Worm (Caenorhabditis elegans) whole organism, mixed stage, embryonic: ENCODE results near the gene pals-30.

ENCODE experiments used
- ces-1 ChIP-seq: fragments of 150-350 bp; optimal IDR thresholded peaks from 2 replicates; lab custom pipeline; 2014; ENCODE audit warnings: missing biosample characterization, missing genetic modification reagents, missing genetic modification characterization
- flh-1 ChIP-seq: fragments of 200-800 bp; sonication (Bioruptor generic); optimal IDR thresholded peaks from 2 replicates; lab custom pipeline; 2018; ENCODE audit warnings: mild to moderate bottlenecking, missing genetic modification characterization, moderate library complexity, missing compliant biosample characterization
- hlh-1 ChIP-seq: fragments of 150-350 bp; optimal IDR thresholded peaks from 2 replicates; lab custom pipeline; 2014; ENCODE audit warnings: missing biosample characterization, missing genetic modification reagents, missing genetic modification characterization
- lsy-2 ChIP-seq: fragments of 150-350 bp; optimal IDR thresholded peaks from 2 replicates; lab custom pipeline; 2014; ENCODE audit warnings: missing biosample characterization, missing genetic modification characterization
- nhr-12 ChIP-seq: fragments of 150-350 bp; optimal IDR thresholded peaks from 2 replicates; lab custom pipeline; 2014; ENCODE audit warnings: missing biosample characterization, missing genetic modification characterization
- snpc-4 ChIP-seq: fragments of 150-350 bp; optimal IDR thresholded peaks from 2 replicates; lab custom pipeline; 2014; ENCODE audit warnings: missing biosample characterization, missing genetic modification characterization
- tbx-8 ChIP-seq: fragments of 200-800 bp; sonication (Bioruptor generic); optimal IDR thresholded peaks from 2 replicates; lab custom pipeline; 2018; ENCODE audit warnings: mild to moderate bottlenecking, missing genetic modification characterization, moderate library complexity, missing compliant biosample characterization
- unc-62 ChIP-seq: fragments of 150-350 bp; optimal IDR thresholded peaks from 2 replicates; lab custom pipeline; 2014; ENCODE audit warnings: missing biosample characterization, missing genetic modification reagents, missing genetic modification characterization
- zip-8 ChIP-seq: fragments of 150-350 bp; optimal IDR thresholded peaks from 2 replicates; lab custom pipeline; 2014; ENCODE audit warnings: missing biosample characterization, missing genetic modification characterization

Gene pals-30

ce11 chrIV:14506995-14507394 lies 44.8 kb downstream of the pals-30 start:
- peak; percentile 71 for TF ChIP-seq hlh-1 (tag; lab: Kevin White, UChicago)
- no peak for TF ChIP-seq ces-1 (GFP tag; lab: Kevin White, UChicago)
- peak; percentile 36 for TF ChIP-seq unc-62 (GFP tag; lab: Kevin White, UChicago)
- TF ChIP-seq zip-8 (tag; lab: Kevin White, UChicago), result no peak
- TF ChIP-seq, all 35 proteins: peak for 2

ce11 chrIV:14506042-14506441 lies 45.7 kb downstream of the pals-30 start:
- TF ChIP-seq hlh-1 (tag; lab: Kevin White, UChicago) (peak; percentile 54), snpc-4 (tag; lab: Kevin White, UChicago) (no peak), lsy-2 (tag; lab: Kevin White, UChicago) (no peak), zip-8 (tag; lab: Kevin White, UChicago) (no peak), flh-1 (no peak), tbx-8 (GFP tag; lab: Kevin White, UChicago) (no peak)

ce11 chrIV:14505066-14505465 lies 46.7 kb downstream of the pals-30 start, which contains the start of gene tag-273:
Gene tag-273, minus strand, starts transcription at chrIV:14505166.
- TF ChIP-seq hlh-1 (tag; lab: Kevin White, UChicago), result no peak
- no peak for TF ChIP-seq nhr-12 (tag; lab: Kevin White, UChicago)
